Worm (Caenorhabditis elegans) whole organism, young adult: Measurements from ENCODE around the gene C01C4.3.

Source experiments
- B0019.2 ChIP-seq: fragments of 200-800 bp; sonication (Bioruptor generic); conservative IDR thresholded peaks from 2 replicates; pipeline ENCODE4 v1.3.6; 2022; ENCODE audit warnings: missing genetic modification reagents, missing genetic modification characterization, missing compliant biosample characterization
- F33H1.4 ChIP-seq: fragments of 200-800 bp; sonication (Bioruptor generic); IDR thresholded peaks from 2 replicates; pipeline ENCODE4 v1.3.6; 2022; ENCODE audit warnings: missing genetic modification reagents, missing genetic modification characterization, missing compliant biosample characterization
- F37B4.10 ChIP-seq: fragments of 200-800 bp; sonication (Bioruptor generic); IDR thresholded peaks from 2 replicates; pipeline ENCODE4 v1.3.6; 2022; ENCODE audit warnings: missing genetic modification characterization, missing compliant biosample characterization
- Y53F4B.3 ChIP-seq: fragments of 200-800 bp; sonication (Bioruptor generic); IDR thresholded peaks from 2 replicates; pipeline ENCODE4 v1.3.6; 2022; ENCODE audit warnings: missing genetic modification reagents, missing genetic modification characterization, missing compliant biosample characterization
- Y56A3A.18 ChIP-seq: fragments of 200-800 bp; sonication (Bioruptor generic); IDR thresholded peaks from 2 replicates; pipeline ENCODE4 v1.3.6; 2022; ENCODE audit warnings: missing genetic modification reagents, missing genetic modification characterization, missing compliant biosample characterization
- Y67H2A.10 ChIP-seq: fragments of 200-800 bp; sonication (Bioruptor generic); conservative IDR thresholded peaks from 2 replicates; pipeline ENCODE4 v1.3.6; 2022; ENCODE audit warnings: missing genetic modification reagents, missing genetic modification characterization, missing compliant biosample characterization
- aptf-3 ChIP-seq: fragments of 200-800 bp; sonication (Bioruptor generic); IDR thresholded peaks from 2 replicates; pipeline ENCODE4 v1.3.6; 2022; ENCODE audit warnings: missing genetic modification characterization, missing compliant biosample characterization
- attf-6 ChIP-seq: fragments of 200-800 bp; sonication (Bioruptor generic); IDR thresholded peaks from 2 replicates; pipeline ENCODE4 v1.3.6; 2022; ENCODE audit warnings: missing genetic modification reagents, missing genetic modification characterization, missing compliant biosample characterization
- bed-1 ChIP-seq: fragments of 200-800 bp; sonication (Bioruptor generic); IDR thresholded peaks from 2 replicates; pipeline ENCODE4 v1.3.6; 2022; ENCODE audit warnings: missing genetic modification reagents, missing genetic modification characterization, missing compliant biosample characterization
- ceh-91 ChIP-seq: fragments of 200-800 bp; sonication (Bioruptor generic); IDR thresholded peaks from 2 replicates; pipeline ENCODE4 v1.3.6; 2022; ENCODE audit warnings: missing genetic modification reagents, missing genetic modification characterization, missing compliant biosample characterization
- dpl-1 ChIP-seq: fragments of 150-350 bp; optimal IDR thresholded peaks from 2 replicates; lab custom pipeline; 2014; ENCODE audit warnings: missing biosample characterization, missing genetic modification reagents, missing genetic modification characterization
- egrh-3 ChIP-seq: fragments of 200-800 bp; sonication (Bioruptor generic); IDR thresholded peaks from 2 replicates; pipeline ENCODE4 v1.3.6; 2022; ENCODE audit warnings: missing genetic modification reagents, missing genetic modification characterization, missing compliant biosample characterization
- fkh-3 ChIP-seq: sonication (generic microtip); optimal IDR thresholded peaks from 2 replicates; lab custom pipeline; 2016; ENCODE audit warnings: mild to moderate bottlenecking, missing genetic modification characterization, missing compliant biosample characterization
- hlh-12 ChIP-seq: sonication (generic microtip); optimal IDR thresholded peaks from 2 replicates; lab custom pipeline; 2016; ENCODE audit warnings: missing genetic modification characterization, missing compliant biosample characterization
- hmg-20 ChIP-seq: fragments of 200-800 bp; sonication (Bioruptor generic); IDR thresholded peaks from 2 replicates; pipeline ENCODE4 v1.3.6; 2022; ENCODE audit warnings: missing genetic modification reagents, missing genetic modification characterization, missing compliant biosample characterization
- hrde-1 ChIP-seq: sonication (generic microtip); optimal IDR thresholded peaks from 2 replicates; lab custom pipeline; 2016; ENCODE audit warnings: missing genetic modification characterization, mild to moderate bottlenecking, missing compliant biosample characterization, moderate library complexity, missing genotype, missing genetic modification reagents, borderline replicate concordance
- hsf-1 ChIP-seq: fragments of 200-800 bp; sonication (Bioruptor generic); IDR thresholded peaks from 2 replicates; pipeline ENCODE4 v1.3.6; 2022; ENCODE audit warnings: missing genetic modification reagents, missing genetic modification characterization, missing compliant biosample characterization
- let-607 ChIP-seq, 2 experiments: fragments of 200-800 bp in 1 of 2; sonication (Bioruptor generic) in 1 of 2; sonication (generic microtip) in 1 of 2; optimal IDR thresholded peaks; 2 replicates each; lab custom pipeline; 2016 to 2018; ENCODE audit warnings: mild to moderate bottlenecking in 2 of 2, missing compliant biosample characterization in 2 of 2, missing genetic modification characterization in 2 of 2, moderate library complexity in 2 of 2, missing genotype in 1 of 2
- lir-1 ChIP-seq: fragments of 200-800 bp; sonication (Bioruptor generic); conservative IDR thresholded peaks from 2 replicates; pipeline ENCODE4 v1.3.6; 2022; ENCODE audit warnings: missing genetic modification reagents, missing genetic modification characterization, missing compliant biosample characterization
- lsl-1 ChIP-seq: fragments of 200-800 bp; sonication (Bioruptor generic); optimal IDR thresholded peaks from 2 replicates; lab custom pipeline; 2018; ENCODE audit warnings: mild to moderate bottlenecking, missing genetic modification characterization, moderate library complexity, missing compliant biosample characterization
- lsy-27 ChIP-seq: sonication (generic microtip); optimal IDR thresholded peaks from 2 replicates; lab custom pipeline; 2017; ENCODE audit warnings: missing genetic modification characterization, mild to moderate bottlenecking, missing compliant biosample characterization, antibody characterized with exemption, missing genotype, borderline replicate concordance; ENCODE audit not compliant: insufficient read depth
- madf-8 ChIP-seq: fragments of 200-800 bp; sonication (Bioruptor generic); conservative IDR thresholded peaks from 2 replicates; pipeline ENCODE4 v1.3.6; 2022; ENCODE audit warnings: missing genetic modification reagents, missing genetic modification characterization, missing compliant biosample characterization
- nfya-2 ChIP-seq: fragments of 200-800 bp; sonication (Bioruptor generic); IDR thresholded peaks from 2 replicates; pipeline ENCODE4 v1.3.6; 2022; ENCODE audit warnings: missing genetic modification reagents, missing genetic modification characterization, missing compliant biosample characterization
- nfyb-1 ChIP-seq: fragments of 200-800 bp; sonication (Bioruptor generic); IDR thresholded peaks from 2 replicates; pipeline ENCODE4 v1.3.6; 2022; ENCODE audit warnings: missing genetic modification reagents, missing genetic modification characterization, missing compliant biosample characterization
- nhr-179 ChIP-seq: sonication (generic microtip); optimal IDR thresholded peaks from 2 replicates; lab custom pipeline; 2016; ENCODE audit warnings: mild to moderate bottlenecking, missing genetic modification characterization, missing compliant biosample characterization
- sea-2 ChIP-seq: fragments of 200-800 bp; sonication (Bioruptor generic); IDR thresholded peaks from 2 replicates; pipeline ENCODE4 v1.3.6; 2022; ENCODE audit warnings: missing genetic modification characterization, missing compliant biosample characterization
- snpc-4 ChIP-seq, 5 experiments: fragments of 150-350 bp in 1 of 5; sonication (generic microtip) in 4 of 5; optimal IDR thresholded peaks; 2 replicates each; lab custom pipeline; 2014 to 2018; ENCODE audit warnings: missing genetic modification characterization in 5 of 5, missing biosample characterization in 3 of 5, antibody characterized with exemption in 2 of 5, mild to moderate bottlenecking in 2 of 5, missing compliant biosample characterization in 2 of 5, missing genotype in 2 of 5, moderate library complexity in 2 of 5, missing genetic modification reagents in 1 of 5
- somi-1 ChIP-seq: fragments of 200-800 bp; sonication (Bioruptor generic); optimal IDR thresholded peaks from 2 replicates; lab custom pipeline; 2018; ENCODE audit warnings: mild to moderate bottlenecking, missing genetic modification characterization, missing compliant biosample characterization
- tbp1 ChIP-seq: fragments of 200-800 bp; sonication (Bioruptor generic); optimal IDR thresholded peaks from 2 replicates; lab custom pipeline; 2018; ENCODE audit warnings: mild to moderate bottlenecking, missing genetic modification characterization, missing compliant biosample characterization
- zfh-2 ChIP-seq: fragments of 200-800 bp; sonication (Bioruptor generic); conservative IDR thresholded peaks from 2 replicates; pipeline ENCODE4 v1.3.6; 2022; ENCODE audit warnings: missing genetic modification reagents, missing genetic modification characterization, missing compliant biosample characterization
- zim-3 ChIP-seq: sonication (generic microtip); optimal IDR thresholded peaks from 2 replicates; lab custom pipeline; 2017; ENCODE audit warnings: mild to moderate bottlenecking, missing genetic modification characterization, moderate library complexity, missing compliant biosample characterization
- ztf-28 ChIP-seq: fragments of 200-800 bp; sonication (Bioruptor generic); IDR thresholded peaks from 2 replicates; pipeline ENCODE4 v1.3.6; 2022; ENCODE audit warnings: missing genetic modification reagents, missing genetic modification characterization, missing compliant biosample characterization

Gene C01C4.3

ce11 chrX:3752443-3752842 is 55.7 kb downstream of the C01C4.3 start:
- TF ChIP-seq fkh-3 (tag; lab: Kevin White, UChicago) = peak; percentile 15
- TF ChIP-seq lsy-27 (tag; lab: Kevin White, UChicago) = no peak
- TF ChIP-seq B0019.2 (GFP tag; lab: Robert Waterston, UW) = no peak
- no peak for TF ChIP-seq F37B4.10 (GFP tag; lab: Robert Waterston, UW)
- TF ChIP-seq egrh-3 (GFP tag; lab: Robert Waterston, UW) = peak; percentile 82
- peak; percentile 69; the same call in 1 of the 2 replicates for TF ChIP-seq zfh-2 (GFP tag; lab: Robert Waterston, UW)
- TF ChIP-seq nfyb-1 (GFP tag; lab: Robert Waterston, UW) = 0 out of 2 replicates have a peak, but pooled peaks have one; percentile 8

- TF ChIP-seq bed-1 (GFP tag; lab: Robert Waterston, UW) (0 out of 2 replicates have a peak, but pooled peaks have one; percentile 56), nfya-2 (GFP tag; lab: Robert Waterston, UW) (peak; percentile 58; the same call in 1 of the 2 replicates)
These were observed 58.3 kb downstream of the C01C4.3 start for ce11 chrX:3755046-3755445.

ce11 chrX:3755753-3756152 is 59.0 kb downstream of the C01C4.3 start:
- TF ChIP-seq Y67H2A.10 (GFP tag; lab: Robert Waterston, UW) = no peak
- no peak for TF ChIP-seq attf-6 (GFP tag; lab: Robert Waterston, UW)
- TF ChIP-seq, all 124 proteins: peak for 0

- TF ChIP-seq lir-1 (no peak), let-607 (tag; optimal IDR thresholded peaks at IDR 0.05; lab: Kevin White, UChicago) (no peak), nhr-179 (tag; lab: Kevin White, UChicago) (no peak), hmg-20 (GFP tag; lab: Robert Waterston, UW) (no peak), somi-1 (GFP tag; lab: Kevin White, UChicago) (no peak), F33H1.4 (GFP tag; lab: Robert Waterston, UW) (no peak), tbp1 (no peak), hsf-1 (GFP tag; lab: Robert Waterston, UW) (no peak), madf-8 (GFP tag; lab: Robert Waterston, UW) (no peak), hlh-12 (tag; lab: Kevin White, UChicago) (no peak), ceh-91 (GFP tag; lab: Robert Waterston, UW) (no peak), sea-2 (GFP tag; lab: Robert Waterston, UW) (no peak), Y56A3A.18 (GFP tag; lab: Robert Waterston, UW) (no peak), hrde-1 (tag; lab: Kevin White, UChicago) (no peak), nfyb-1 (GFP tag; lab: Robert Waterston, UW) (no peak), ztf-28 (GFP tag; lab: Robert Waterston, UW) (no peak), dpl-1 (GFP tag; lab: Kevin White, UChicago) (no peak)
These were observed 59.5 kb downstream of the C01C4.3 start for ce11 chrX:3756238-3756637.

ce11 chrX:3758399-3758798 is 61.7 kb downstream of the C01C4.3 start, which contains the start of gene T14G12.12:
TSS of gene T14G12.12 (minus strand) at chrX:3758499.
- TF ChIP-seq hsf-1 (GFP tag; lab: Robert Waterston, UW) = no peak
- no peak for TF ChIP-seq Y53F4B.3
- TF ChIP-seq lsl-1 (GFP tag; lab: Kevin White, UChicago) = no peak
- TF ChIP-seq aptf-3 (GFP tag; lab: Robert Waterston, UW) = no peak
- no peak for TF ChIP-seq fkh-3 (tag; lab: Kevin White, UChicago)
- TF ChIP-seq zim-3 = no peak
- no peak for TF ChIP-seq snpc-4 (GFP tag; optimal IDR thresholded peaks at IDR 0.05; lab: Kevin White, UChicago)
- TF ChIP-seq snpc-4 (tag; optimal IDR thresholded peaks at IDR 0.05; lab: Kevin White, UChicago) = no peak
